Worm (Caenorhabditis elegans) whole organism, mixed stage, embryonic: ENCODE results near the gene C18A3.3.

Source experiments
- ces-1 ChIP-seq: fragments of 150-350 bp; optimal IDR thresholded peaks from 2 replicates; lab custom pipeline; 2014; ENCODE audit warnings: missing biosample characterization, missing genetic modification reagents, missing genetic modification characterization
- lsy-2 ChIP-seq: fragments of 150-350 bp; optimal IDR thresholded peaks from 2 replicates; lab custom pipeline; 2014; ENCODE audit warnings: missing biosample characterization, missing genetic modification characterization
- nhr-237 ChIP-seq: fragments of 150-350 bp; optimal IDR thresholded peaks from 2 replicates; lab custom pipeline; 2014; ENCODE audit warnings: missing biosample characterization, missing genetic modification characterization
- nhr-28 ChIP-seq: fragments of 150-350 bp; optimal IDR thresholded peaks from 2 replicates; lab custom pipeline; 2014; ENCODE audit warnings: missing biosample characterization, missing genetic modification characterization
- pha-4 ChIP-seq: fragments of 150-350 bp; optimal IDR thresholded peaks from 2 replicates; lab custom pipeline; 2018; ENCODE audit warnings: missing biosample characterization, missing genetic modification reagents, missing genetic modification characterization
- snpc-4 ChIP-seq: fragments of 150-350 bp; optimal IDR thresholded peaks from 2 replicates; lab custom pipeline; 2014; ENCODE audit warnings: missing biosample characterization, missing genetic modification characterization
- tbx-8 ChIP-seq: fragments of 200-800 bp; sonication (Bioruptor generic); optimal IDR thresholded peaks from 2 replicates; lab custom pipeline; 2018; ENCODE audit warnings: mild to moderate bottlenecking, missing genetic modification characterization, moderate library complexity, missing compliant biosample characterization
- unc-120 ChIP-seq: sonication (generic microtip); optimal IDR thresholded peaks from 2 replicates; lab custom pipeline; 2017; ENCODE audit warnings: missing genetic modification characterization, missing compliant biosample characterization; ENCODE audit not compliant: poor library complexity, severe bottlenecking

- TF ChIP-seq nhr-237 (tag; lab: Kevin White, UChicago) (no peak), tbx-8 (no peak), nhr-28 (tag; lab: Kevin White, UChicago) (no peak), lsy-2 (tag; lab: Kevin White, UChicago) (no peak), pha-4 (tag; lab: Kevin White, UChicago) (no peak), unc-120 (no peak), snpc-4 (tag; lab: Kevin White, UChicago) (no peak), ces-1 (no peak)
These were observed 20.5 kb downstream of the C18A3.3 start for ce11 chrII:5736599-5736998.
